Fruit fly (Drosophila melanogaster) whole organism: Measurements from ENCODE around the gene Ugt37C2.

Source experiments
- CG8478 ChIP-seq: fragments of >200 bp; optimal IDR thresholded peaks from 2 replicates; lab custom pipeline; 2018; ENCODE audit warnings: inconsistent platforms
- psq ChIP-seq: fragments of >200 bp; optimal IDR thresholded peaks from 2 replicates; lab custom pipeline; 2017

DNA sequence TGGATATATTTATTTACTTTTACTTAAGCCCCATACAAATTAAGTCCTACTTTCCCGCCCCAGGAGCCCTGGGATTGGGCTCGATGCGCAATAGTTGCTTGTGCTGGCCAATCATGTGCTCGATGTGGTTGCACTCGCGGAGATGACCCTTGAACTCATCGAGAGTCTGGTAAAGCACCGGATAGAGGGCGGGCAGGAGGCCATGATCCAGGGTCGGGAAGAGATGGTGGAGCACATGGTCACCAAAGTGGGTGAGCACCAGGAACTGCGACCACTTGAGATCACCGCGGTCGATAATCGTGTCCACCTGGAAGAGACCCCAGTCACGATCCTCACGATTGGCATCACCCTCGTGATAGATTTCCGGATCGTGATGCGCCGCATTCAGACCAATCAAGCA, 5.1 kb upstream of the Ugt37C2 start:
- no peak for TF ChIP-seq psq (lab: Kevin White, UChicago)
- TF ChIP-seq CG8478: no peak
